Fruit fly (Drosophila melanogaster): ENCODE data around the gene T48.

dm6 chr3R:26897302-26897701 lies 15.8 kb downstream of the T48 start:
- TF ChIP-seq CG9705 (GFP tag; optimal IDR thresholded peaks at IDR 0.05) (no peak), foxo (GFP tag; optimal IDR thresholded peaks at IDR 0.05) (no peak), Hr78 (GFP tag; optimal IDR thresholded peaks at IDR 0.05) (no peak)

Measured in whole organism, wandering third instar larva.